Worm (Caenorhabditis elegans) whole organism, L1 larva: ENCODE data around the gene T24D3.2.
A peak's percentile ranks its signal among the peaks of the same experiment; 100 is the strongest.

Source experiments
- C04F5.9 ChIP-seq: sonication (generic microtip); optimal IDR thresholded peaks from 2 replicates; lab custom pipeline; 2016; ENCODE audit warnings: missing genetic modification characterization, missing compliant biosample characterization
- alr-1 ChIP-seq: fragments of 200-800 bp; sonication (Bioruptor generic); optimal IDR thresholded peaks from 2 replicates; lab custom pipeline; 2018; ENCODE audit warnings: borderline replicate concordance, mild to moderate bottlenecking, missing genetic modification characterization, missing compliant biosample characterization
- aly-2 ChIP-seq: fragments of 150-350 bp; optimal IDR thresholded peaks from 2 replicates; lab custom pipeline; 2014; ENCODE audit warnings: missing biosample characterization, missing genetic modification characterization
- ama-1 ChIP-seq: fragments of 150-350 bp; optimal IDR thresholded peaks from 2 replicates; lab custom pipeline; 2014
- blmp-1 ChIP-seq: fragments of 150-350 bp; optimal IDR thresholded peaks from 2 replicates; lab custom pipeline; 2014; ENCODE audit warnings: missing biosample characterization, missing genetic modification characterization
- dpl-1 ChIP-seq, 3 experiments: fragments of 150-350 bp in 2 of 3; sonication (generic microtip) in 1 of 3; optimal IDR thresholded peaks; 2 replicates each; lab custom pipeline; 2014 to 2017; ENCODE audit warnings: missing biosample characterization in 3 of 3, missing genetic modification characterization in 3 of 3, missing genetic modification reagents in 3 of 3
- dsc-1 ChIP-seq: sonication (generic microtip); optimal IDR thresholded peaks from 2 replicates; lab custom pipeline; 2016; ENCODE audit warnings: mild to moderate bottlenecking, missing genetic modification characterization, missing compliant biosample characterization
- efl-1 ChIP-seq, 4 experiments: fragments of 150-350 bp; optimal IDR thresholded peaks in 3 of 4; peaks in 1 of 4; 1 replicate in 1 of 4; 2 replicates in 3 of 4; lab custom pipeline; 2014; ENCODE audit warnings: missing biosample characterization in 2 of 4, missing genetic modification characterization in 2 of 4, missing genetic modification reagents in 2 of 4
- efl-3 ChIP-seq: fragments of 200-800 bp; sonication (Bioruptor generic); optimal IDR thresholded peaks from 2 replicates; lab custom pipeline; 2018; ENCODE audit warnings: mild to moderate bottlenecking, missing genetic modification characterization, missing compliant biosample characterization
- egl-27 ChIP-seq, 2 experiments: fragments of 150-350 bp in 1 of 2; sonication (generic microtip); optimal IDR thresholded peaks; 3 replicates each; lab custom pipeline; 2017 to 2018; ENCODE audit warnings: missing biosample characterization in 2 of 2, missing genetic modification characterization in 2 of 2, missing genetic modification reagents in 2 of 2
- elt-3 ChIP-seq, 6 experiments: fragments of 150-350 bp in 1 of 6; sonication (generic microtip); optimal IDR thresholded peaks; 2 replicates each; lab custom pipeline; 2017 to 2018; ENCODE audit warnings: missing biosample characterization in 6 of 6, missing genetic modification characterization in 6 of 6, inconsistent platforms in 1 of 6
- ets-5 ChIP-seq: fragments of 200-800 bp; sonication (Bioruptor generic); IDR thresholded peaks from 2 replicates; pipeline ENCODE4 v1.3.6; 2022; ENCODE audit warnings: missing genetic modification characterization, missing compliant biosample characterization
- fkh-10 ChIP-seq: sonication (generic microtip); optimal IDR thresholded peaks from 2 replicates; lab custom pipeline; 2017; ENCODE audit warnings: missing biosample characterization, missing genetic modification reagents, missing genetic modification characterization
- fkh-4 ChIP-seq: sonication (generic microtip); optimal IDR thresholded peaks from 2 replicates; lab custom pipeline; 2016; ENCODE audit warnings: missing compliant biosample characterization, missing genetic modification characterization, borderline replicate concordance
- fkh-8 ChIP-seq: sonication (generic microtip); optimal IDR thresholded peaks from 2 replicates; lab custom pipeline; 2016; ENCODE audit warnings: mild to moderate bottlenecking, missing genetic modification characterization, missing compliant biosample characterization
- fos-1 ChIP-seq: fragments of 150-350 bp; optimal IDR thresholded peaks from 2 replicates; lab custom pipeline; 2014; ENCODE audit warnings: missing biosample characterization, missing genetic modification characterization
- hlh-17 ChIP-seq: fragments of 200-800 bp; sonication (Bioruptor generic); optimal IDR thresholded peaks from 2 replicates; lab custom pipeline; 2018; ENCODE audit warnings: missing genetic modification characterization, mild to moderate bottlenecking, missing compliant biosample characterization, moderate library complexity, borderline replicate concordance
- hpl-2 ChIP-seq: fragments of 150-350 bp; optimal IDR thresholded peaks from 2 replicates; lab custom pipeline; 2014; ENCODE audit warnings: missing biosample characterization, missing genetic modification reagents, missing genetic modification characterization
- isw-1 ChIP-seq: fragments of 200-800 bp; sonication (Bioruptor generic); IDR thresholded peaks from 2 replicates; pipeline ENCODE4 v1.3.6; 2022; ENCODE audit warnings: missing genetic modification characterization, missing compliant biosample characterization
- lin-13 ChIP-seq: fragments of 150-350 bp; optimal IDR thresholded peaks from 2 replicates; lab custom pipeline; 2014; ENCODE audit warnings: missing biosample characterization, missing genetic modification reagents, missing genetic modification characterization
- lin-15B ChIP-seq: fragments of 150-350 bp; sonication (generic microtip); optimal IDR thresholded peaks from 3 replicates; lab custom pipeline; 2014; ENCODE audit warnings: missing biosample characterization, missing genetic modification characterization
- lin-35 ChIP-seq, 2 experiments: fragments of 150-350 bp; optimal IDR thresholded peaks; 2 replicates each; lab custom pipeline; 2014; ENCODE audit warnings: missing biosample characterization in 2 of 2, missing genetic modification characterization in 2 of 2, missing genetic modification reagents in 2 of 2
- lin-39 ChIP-seq: fragments of 150-350 bp; optimal IDR thresholded peaks from 2 replicates; lab custom pipeline; 2014; ENCODE audit warnings: missing biosample characterization, missing genetic modification reagents, missing genetic modification characterization
- mab-9 ChIP-seq: fragments of 200-800 bp; sonication (Bioruptor generic); IDR thresholded peaks from 2 replicates; pipeline ENCODE4 v1.3.6; 2022; ENCODE audit warnings: missing genetic modification reagents, missing genetic modification characterization, missing compliant biosample characterization
- mdl-1 ChIP-seq, 2 experiments: fragments of 150-350 bp; optimal IDR thresholded peaks; 2 replicates each; lab custom pipeline; 2014 to 2017; ENCODE audit warnings: missing biosample characterization in 2 of 2, missing genetic modification characterization in 2 of 2, inconsistent platforms in 1 of 2
- mep-1 ChIP-seq: fragments of 150-350 bp; optimal IDR thresholded peaks from 2 replicates; lab custom pipeline; 2014; ENCODE audit warnings: missing biosample characterization, missing genetic modification characterization
- nhr-12 ChIP-seq: sonication (generic microtip); optimal IDR thresholded peaks from 2 replicates; lab custom pipeline; 2017; ENCODE audit warnings: missing biosample characterization, missing genetic modification characterization
- nhr-19 ChIP-seq: fragments of 200-800 bp; sonication (Bioruptor generic); conservative IDR thresholded peaks from 2 replicates; pipeline ENCODE4 v1.3.6; 2022; ENCODE audit warnings: missing genetic modification characterization, missing compliant biosample characterization
- nhr-20 ChIP-seq: sonication (generic microtip); optimal IDR thresholded peaks from 2 replicates; lab custom pipeline; 2016; ENCODE audit warnings: mild to moderate bottlenecking, missing genetic modification characterization, missing compliant biosample characterization
- nhr-76 ChIP-seq: sonication (generic microtip); optimal IDR thresholded peaks from 2 replicates; lab custom pipeline; 2017; ENCODE audit warnings: missing biosample characterization, missing genetic modification characterization
- nhr-77 ChIP-seq: fragments of 150-350 bp; optimal IDR thresholded peaks from 2 replicates; lab custom pipeline; 2014; ENCODE audit warnings: missing biosample characterization, missing genetic modification characterization
- nhr-84 ChIP-seq: sonication (generic microtip); optimal IDR thresholded peaks from 2 replicates; lab custom pipeline; 2017; ENCODE audit warnings: missing biosample characterization, missing genetic modification characterization
- nhr-85 ChIP-seq: sonication (generic microtip); peaks from one replicate; lab custom pipeline; 2016; ENCODE audit warnings: missing genetic modification characterization, inconsistent platforms, missing compliant biosample characterization
- nhr-90 ChIP-seq: sonication (generic microtip); optimal IDR thresholded peaks from 2 replicates; lab custom pipeline; 2016; ENCODE audit warnings: mild to moderate bottlenecking, missing genetic modification characterization, missing compliant biosample characterization; ENCODE audit not compliant: poor library complexity
- pax-3 ChIP-seq: fragments of 200-800 bp; sonication (Bioruptor generic); optimal IDR thresholded peaks from 2 replicates; lab custom pipeline; 2018; ENCODE audit warnings: mild to moderate bottlenecking, missing genetic modification characterization, moderate library complexity, missing compliant biosample characterization
- pqm-1 ChIP-seq: sonication (generic microtip); optimal IDR thresholded peaks from 3 replicates; lab custom pipeline; 2017; ENCODE audit warnings: missing biosample characterization, missing genetic modification characterization
- rnt-1 ChIP-seq: sonication (generic microtip); optimal IDR thresholded peaks from 2 replicates; lab custom pipeline; 2016; ENCODE audit warnings: mild to moderate bottlenecking, missing genetic modification characterization, moderate library complexity, missing compliant biosample characterization
- skn-1 ChIP-seq: fragments of 150-350 bp; optimal IDR thresholded peaks from 2 replicates; lab custom pipeline; 2014; ENCODE audit warnings: missing biosample characterization, missing genetic modification characterization
- snpc-4 ChIP-seq: fragments of 150-350 bp; optimal IDR thresholded peaks from 2 replicates; lab custom pipeline; 2014; ENCODE audit warnings: missing biosample characterization, missing genetic modification characterization
- snu-23 ChIP-seq: sonication (generic microtip); optimal IDR thresholded peaks from 2 replicates; lab custom pipeline; 2016; ENCODE audit warnings: missing genetic modification characterization, missing compliant biosample characterization
- sptf-1 ChIP-seq: fragments of 150-350 bp; optimal IDR thresholded peaks from 2 replicates; lab custom pipeline; 2014; ENCODE audit warnings: missing biosample characterization, missing genetic modification characterization
- sup-37 ChIP-seq: fragments of 200-800 bp; sonication (Bioruptor generic); optimal IDR thresholded peaks from 2 replicates; lab custom pipeline; 2018; ENCODE audit warnings: mild to moderate bottlenecking, missing genetic modification characterization, missing compliant biosample characterization
- swsn-7 ChIP-seq: sonication (generic microtip); optimal IDR thresholded peaks from 2 replicates; lab custom pipeline; 2016; ENCODE audit warnings: missing genetic modification characterization, missing compliant biosample characterization
- tbx-2 ChIP-seq: sonication (generic microtip); optimal IDR thresholded peaks from 2 replicates; lab custom pipeline; 2016; ENCODE audit warnings: missing genetic modification characterization, missing compliant biosample characterization
- unc-62 ChIP-seq: fragments of 150-350 bp; optimal IDR thresholded peaks from 2 replicates; lab custom pipeline; 2014; ENCODE audit warnings: missing biosample characterization, missing genetic modification reagents, missing genetic modification characterization
- unc-86 ChIP-seq: sonication (generic microtip); optimal IDR thresholded peaks from 2 replicates; lab custom pipeline; 2016; ENCODE audit warnings: missing genetic modification characterization, missing compliant biosample characterization
- unc-98 ChIP-seq: fragments of 200-800 bp; sonication (Bioruptor generic); IDR thresholded peaks from 2 replicates; pipeline ENCODE4 v1.3.6; 2022; ENCODE audit warnings: missing genetic modification characterization, missing compliant biosample characterization
- vab-15 ChIP-seq: sonication (generic microtip); optimal IDR thresholded peaks from 2 replicates; lab custom pipeline; 2017; ENCODE audit warnings: missing genotype, mild to moderate bottlenecking, missing genetic modification characterization, missing compliant biosample characterization
- xbp-1 ChIP-seq: sonication (generic microtip); optimal IDR thresholded peaks from 2 replicates; lab custom pipeline; 2016; ENCODE audit warnings: missing genetic modification characterization, missing compliant biosample characterization
- zag-1 ChIP-seq: fragments of 150-350 bp; optimal IDR thresholded peaks from 2 replicates; lab custom pipeline; 2014; ENCODE audit warnings: missing biosample characterization, missing genetic modification characterization

T24D3.2 gene

ce11 chrX:12391380-12391779 lies 34.1 kb upstream of the T24D3.2 start, which contains the start of gene nekl-3:
Gene nekl-3 (minus strand): TSS chrX:12391480.
- TF ChIP-seq pax-3 (tag; lab: Kevin White, UChicago): no peak
- TF ChIP-seq nhr-76 (tag; lab: Kevin White, UChicago): no peak

ce11 chrX:12393786-12394308 lies 31.7 kb upstream of the T24D3.2 start, which contains the start of gene F17E5.2:
Gene F17E5.2 (plus strand): TSS chrX:12394258.
- TF ChIP-seq nhr-20 (tag; lab: Kevin White, UChicago) (peak; percentile 97), nhr-12 (no peak), efl-1 (optimal IDR thresholded peaks at IDR 0.05; lab: Kevin White, UChicago) (peak; percentile 82 to 83), efl-1 (GFP tag; optimal IDR thresholded peaks at IDR 0.05 in 1 of 2; lab: Kevin White, UChicago) (peak; percentile 70 to 97), unc-86 (tag; lab: Kevin White, UChicago) (peak; percentile 90), egl-27 (tag; optimal IDR thresholded peaks at IDR 0.05; lab: Kevin White, UChicago) (peak in 1 of 2 experiments; percentile 65), lin-13 (GFP tag; lab: Kevin White, UChicago) (peak; percentile 92), hpl-2 (GFP tag; lab: Kevin White, UChicago) (peak; percentile 76), lin-35 (GFP tag; optimal IDR thresholded peaks at IDR 0.05; lab: Kevin White, UChicago) (peak; percentile 84 to 92), nhr-77 (tag; lab: Kevin White, UChicago) (peak; percentile 86), dsc-1 (peak; percentile 97), nhr-76 (tag; lab: Kevin White, UChicago) (no peak), mdl-1 (tag; optimal IDR thresholded peaks at IDR 0.05; lab: Kevin White, UChicago) (peak in 1 of 2 experiments; percentile 94), ets-5 (GFP tag; lab: Robert Waterston, UW) (no peak), fkh-8 (peak; percentile 93), vab-15 (tag; lab: Kevin White, UChicago) (peak; percentile 78), skn-1 (tag; lab: Kevin White, UChicago) (peak; percentile 91), mep-1 (tag; lab: Kevin White, UChicago) (peak; percentile 99), fos-1 (tag; lab: Kevin White, UChicago) (peak; percentile 91), snu-23 (GFP tag; lab: Kevin White, UChicago) (peak; percentile 98), lin-39 (tag; lab: Kevin White, UChicago) (peak; percentile 83), rnt-1 (tag; lab: Kevin White, UChicago) (peak; percentile 96), blmp-1 (tag; lab: Kevin White, UChicago) (peak; percentile 86), pqm-1 (tag; lab: Kevin White, UChicago) (no peak), fkh-10 (GFP tag; lab: Kevin White, UChicago) (peak; percentile 95), xbp-1 (tag; lab: Kevin White, UChicago) (peak; percentile 93), efl-3 (no peak), aly-2 (peak; percentile 72), snpc-4 (tag; lab: Kevin White, UChicago) (peak; percentile 85), sup-37 (GFP tag; lab: Kevin White, UChicago) (peak; percentile 85), elt-3 (tag; optimal IDR thresholded peaks at IDR 0.05; lab: Kevin White, UChicago) (peak in 4 of 6 experiments; percentile 69 to 85 (median 78)), fkh-4 (tag; lab: Kevin White, UChicago) (no peak), hlh-17 (GFP tag; lab: Kevin White, UChicago) (no peak), sptf-1 (tag; lab: Kevin White, UChicago) (no peak), tbx-2 (tag; lab: Kevin White, UChicago) (peak; percentile 94), zag-1 (peak; percentile 78), mab-9 (GFP tag; lab: Robert Waterston, UW) (peak; percentile 65; the same call in 1 of the 2 replicates), nhr-19 (GFP tag; lab: Robert Waterston, UW) (peak; percentile 95), lin-15B (tag; lab: Kevin White, UChicago) (peak; percentile 46), ama-1 (lab: Kevin White, UChicago) (no peak), nhr-84 (tag; lab: Kevin White, UChicago) (no peak), alr-1 (no peak), unc-98 (GFP tag; lab: Robert Waterston, UW) (no peak), nhr-85 (tag; lab: Kevin White, UChicago) (peak; percentile 95), dpl-1 (GFP tag; optimal IDR thresholded peaks at IDR 0.05; lab: Kevin White, UChicago) (peak; percentile 68 to 81 (median 78)), swsn-7 (tag; lab: Kevin White, UChicago) (peak; percentile 95), C04F5.9 (tag; lab: Kevin White, UChicago) (peak; percentile 65), nhr-90 (peak; percentile 91), isw-1 (GFP tag; lab: Robert Waterston, UW) (peak; percentile 80), unc-62 (GFP tag; lab: Kevin White, UChicago) (peak; percentile 62)
